Worm (Caenorhabditis elegans): ENCODE measurements around the gene D1054.9.

The D1054.9 gene

DNA sequence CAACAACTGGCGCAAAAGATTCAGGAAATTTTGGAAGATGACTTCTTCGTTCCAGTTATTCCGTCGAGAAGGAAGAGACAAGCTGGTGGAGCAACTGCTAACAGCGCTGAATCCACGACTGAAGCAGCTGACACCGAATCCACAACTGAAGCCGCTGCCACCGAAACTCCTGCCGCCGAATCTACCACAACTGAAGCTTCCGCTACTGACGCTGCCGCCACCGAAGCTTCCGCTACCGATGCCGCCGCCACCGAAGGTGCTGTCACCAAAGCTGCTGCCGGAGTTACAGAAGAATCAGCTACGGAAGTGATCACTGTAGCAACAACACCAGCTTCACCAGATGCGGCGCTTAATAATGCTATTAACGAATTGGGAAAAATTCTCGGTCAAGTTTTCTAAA lies 3.6 kb upstream of the D1054.9 start:
- 0 out of 2 replicates have a peak, but pooled peaks have one; percentile 31 for TF ChIP-seq attf-3 (GFP tag; conservative IDR thresholded peaks at IDR 0.05)
- 0 out of 2 replicates have a peak, but pooled peaks have one; percentile 61 for TF ChIP-seq ceh-58 (GFP tag; IDR thresholded peaks at IDR 0.05)
- TF ChIP-seq atf-7 (tag; optimal IDR thresholded peaks at IDR 0.05): no peak
- peak; percentile 56; the same call in 1 of the 2 replicates for TF ChIP-seq egrh-3 (GFP tag; IDR thresholded peaks at IDR 0.05)

DNA sequence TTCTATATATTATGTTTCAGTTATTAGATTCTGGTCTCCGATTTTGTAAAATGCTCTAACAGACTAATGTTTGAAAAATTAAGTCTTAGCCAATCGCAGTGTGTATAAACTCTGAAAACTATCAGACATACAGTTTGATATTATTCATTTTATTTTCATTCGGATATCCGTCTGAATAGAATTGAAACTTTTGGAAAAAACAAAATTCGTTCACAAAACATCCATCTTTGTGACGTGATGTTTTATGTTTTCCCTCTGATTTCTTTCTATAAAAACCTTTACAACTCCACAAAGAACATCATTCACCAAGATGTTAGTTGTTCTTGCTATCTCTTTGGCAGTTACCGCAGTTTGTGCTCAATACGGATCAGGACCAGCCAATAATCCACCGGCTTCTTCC lies 2.6 kb upstream of the D1054.9 start, which contains the start of gene ule-3:
Gene ule-3 (plus strand): TSS at position 301 of the 400 bp plus-strand sequence.
- no peak for TF ChIP-seq snpc-4 (GFP tag; optimal IDR thresholded peaks at IDR 0.05)
- no peak for TF ChIP-seq snpc-4 (tag; optimal IDR thresholded peaks at IDR 0.05)
- TF ChIP-seq sea-2 (GFP tag; IDR thresholded peaks at IDR 0.05): no peak
- TF ChIP-seq F39B2.1 (GFP tag; IDR thresholded peaks at IDR 0.05): no peak
- no peak for TF ChIP-seq F57A8.1 (GFP tag; optimal IDR thresholded peaks at IDR 0.05)
- no peak for TF ChIP-seq nfya-2 (GFP tag; IDR thresholded peaks at IDR 0.05)
- no peak for TF ChIP-seq hlh-26 (GFP tag; conservative IDR thresholded peaks at IDR 0.05)
- TF ChIP-seq somi-1 (GFP tag; optimal IDR thresholded peaks at IDR 0.05): no peak
- TF ChIP-seq lin-26 (GFP tag; IDR thresholded peaks at IDR 0.05): no peak
- no peak for TF ChIP-seq K12H6.12 (tag; optimal IDR thresholded peaks at IDR 0.05)
- TF ChIP-seq F52B5.7 (tag; optimal IDR thresholded peaks at IDR 0.05): no peak
- TF ChIP-seq zim-3 (tag; optimal IDR thresholded peaks at IDR 0.05): no peak
- no peak for TF ChIP-seq F55B11.4 (tag; optimal IDR thresholded peaks at IDR 0.05; ENCODE audit: borderline replicate concordance, insufficient read depth)
- TF ChIP-seq ztf-22 (GFP tag; optimal IDR thresholded peaks at IDR 0.05): no peak
- no peak for TF ChIP-seq ztf-26 (tag; optimal IDR thresholded peaks at IDR 0.05)
- no peak for TF ChIP-seq ztf-28 (GFP tag; IDR thresholded peaks at IDR 0.05)
- no peak for TF ChIP-seq attf-5 (GFP tag; optimal IDR thresholded peaks at IDR 0.05)
- no peak for TF ChIP-seq ccch-3 (GFP tag; optimal IDR thresholded peaks at IDR 0.05)
- no peak for TF ChIP-seq lsy-27 (tag; optimal IDR thresholded peaks at IDR 0.05; ENCODE audit: borderline replicate concordance, insufficient read depth)

DNA sequence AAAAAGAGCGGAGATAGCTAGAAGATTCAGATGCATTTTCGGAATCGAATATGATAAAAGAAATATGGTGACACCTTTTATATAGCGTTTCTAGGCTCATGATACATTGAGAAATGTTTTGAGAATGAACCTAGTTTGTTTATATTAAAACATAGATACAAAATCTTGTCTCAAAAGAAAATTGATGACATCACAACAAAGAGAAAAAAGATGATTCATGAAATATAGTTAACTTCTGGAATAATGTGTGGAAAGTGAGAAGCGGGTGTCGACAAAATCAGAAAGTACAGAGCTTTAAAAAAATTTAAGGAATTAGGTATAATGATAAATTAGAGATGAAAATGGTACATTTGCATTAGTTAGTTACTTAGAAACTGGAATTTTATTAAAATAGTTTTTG lies 1.9 kb upstream of the D1054.9 start, which contains the start of gene D1054.10:
Gene D1054.10 (minus strand): TSS at position 101 of the 400 bp plus-strand sequence.
- TF ChIP-seq him-1 (tag; optimal IDR thresholded peaks at IDR 0.05): no peak
- TF ChIP-seq T07F8.4 (tag; optimal IDR thresholded peaks at IDR 0.05): no peak
- no peak for TF ChIP-seq sdz-38 (tag; optimal IDR thresholded peaks at IDR 0.05)
- no peak for TF ChIP-seq egrh-3 (GFP tag; IDR thresholded peaks at IDR 0.05)
- no peak for TF ChIP-seq bed-1 (GFP tag; IDR thresholded peaks at IDR 0.05)
- TF ChIP-seq efl-1 (GFP tag; optimal IDR thresholded peaks at IDR 0.05): no peak
- no peak for TF ChIP-seq madf-3 (GFP tag; IDR thresholded peaks at IDR 0.05)
- no peak for TF ChIP-seq nhr-90 (tag; optimal IDR thresholded peaks at IDR 0.05)
- no peak for TF ChIP-seq hlh-26 (GFP tag; conservative IDR thresholded peaks at IDR 0.05)
- TF ChIP-seq zim-3 (tag; optimal IDR thresholded peaks at IDR 0.05): no peak
- TF ChIP-seq tbp1 (GFP tag; optimal IDR thresholded peaks at IDR 0.05): no peak
- no peak for TF ChIP-seq Y95B8A.8 (GFP tag; IDR thresholded peaks at IDR 0.05)
- TF ChIP-seq ceh-100 (GFP tag; IDR thresholded peaks at IDR 0.05): no peak
- no peak for TF ChIP-seq B0035.1 (tag; optimal IDR thresholded peaks at IDR 0.05)
- TF ChIP-seq C17E4.6 (GFP tag; IDR thresholded peaks at IDR 0.05): no peak
- TF ChIP-seq unc-130 (GFP tag; optimal IDR thresholded peaks at IDR 0.05): no peak

DNA sequence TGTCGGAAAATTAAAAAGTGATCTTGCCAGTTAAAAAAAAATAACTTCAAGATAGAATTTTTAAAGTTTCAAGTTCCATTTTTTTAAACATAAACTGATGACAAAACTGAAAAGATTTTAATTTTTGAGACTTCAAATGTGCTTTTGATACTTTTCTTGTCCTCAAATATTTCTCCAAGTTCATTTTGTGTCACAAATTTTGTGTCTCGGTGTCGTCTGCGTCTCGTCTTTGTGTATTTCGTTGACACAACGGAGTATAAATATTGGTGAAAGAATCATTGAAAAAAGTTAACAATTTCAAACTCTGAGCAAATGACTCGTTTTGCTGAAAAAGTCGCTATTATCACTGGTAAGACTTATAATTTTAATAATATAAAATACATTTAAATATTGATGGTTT lies 6.8 kb downstream of the D1054.9 start, which contains the start of gene D1054.8:
Gene D1054.8 (plus strand): TSS at position 301 of the 400 bp plus-strand sequence.
- TF ChIP-seq F33H1.4 (GFP tag; IDR thresholded peaks at IDR 0.05) (no peak), nhr-80 (tag; optimal IDR thresholded peaks at IDR 0.05) (no peak), hmg-1.2 (GFP tag; IDR thresholded peaks at IDR 0.05) (no peak), K11D2.4 (GFP tag; IDR thresholded peaks at IDR 0.05) (no peak), zim-3 (tag; optimal IDR thresholded peaks at IDR 0.05) (no peak), efl-1 (GFP tag; optimal IDR thresholded peaks at IDR 0.05) (no peak), rec-8 (tag; optimal IDR thresholded peaks at IDR 0.05) (no peak), B0035.1 (tag; optimal IDR thresholded peaks at IDR 0.05) (no peak), attf-6 (GFP tag; IDR thresholded peaks at IDR 0.05) (no peak), F39B2.1 (GFP tag; IDR thresholded peaks at IDR 0.05) (no peak), ztf-3 (GFP tag; optimal IDR thresholded peaks at IDR 0.05) (no peak), T07F8.4 (tag; optimal IDR thresholded peaks at IDR 0.05) (no peak)

Data from whole organism, young adult.